Fruit fly (Drosophila melanogaster): ENCODE results near the gene ovo.
A peak's percentile ranks its signal among the peaks of the same experiment; 100 is the strongest.

The ovo gene

dm6 chrX:5027322-5027721, 20.8 kb upstream of the ovo start (continued):
- TF ChIP-seq Hr38 (GFP tag; optimal IDR thresholded peaks at IDR 0.05) = no peak
- TF ChIP-seq CG6792 (GFP tag; optimal IDR thresholded peaks at IDR 0.05) = no peak
- TF ChIP-seq dsx (GFP tag; optimal IDR thresholded peaks at IDR 0.05; ENCODE audit: poor library complexity, severe bottlenecking) = no peak
- no peak for TF ChIP-seq CG11294 (GFP tag; IDR thresholded peaks at IDR 0.05)
- peak; percentile 62 for TF ChIP-seq svp (GFP tag)
- TF ChIP-seq CG6854 (GFP tag; optimal IDR thresholded peaks at IDR 0.05) = no peak
- no peak for TF ChIP-seq CG31627 (GFP tag; optimal IDR thresholded peaks at IDR 0.05)

dm6 chrX:5030110-5030663, 17.9 kb upstream of the ovo start:
- TF ChIP-seq CG10669 (GFP tag; optimal IDR thresholded peaks at IDR 0.05) (no peak), CG3919 (GFP tag; optimal IDR thresholded peaks at IDR 0.05) (no peak), CG7368 (GFP tag; optimal IDR thresholded peaks at IDR 0.05) (no peak), Met (GFP tag; optimal IDR thresholded peaks at IDR 0.05) (peak; percentile 5), svp (GFP tag) (peak; percentile 29), esn (GFP tag; optimal IDR thresholded peaks at IDR 0.05) (peak; percentile 2), Blimp-1 (GFP tag; optimal IDR thresholded peaks at IDR 0.05) (peak; percentile 91), CG34406 (GFP tag; optimal IDR thresholded peaks at IDR 0.05) (peak; percentile 6)

dm6 chrX:5031297-5031696, 16.8 kb upstream of the ovo start:
- TF ChIP-seq fkh (GFP tag; optimal IDR thresholded peaks at IDR 0.05) (no peak), Ets96B (tag; optimal IDR thresholded peaks at IDR 0.05) (peak; percentile 14), CG3032 (tag; optimal IDR thresholded peaks at IDR 0.05) (no peak), Sox15 (GFP tag; optimal IDR thresholded peaks at IDR 0.05) (no peak), Eip93F (GFP tag; optimal IDR thresholded peaks at IDR 0.05) (no peak), cyc (GFP tag; optimal IDR thresholded peaks at IDR 0.05) (peak; percentile 28), CG34406 (GFP tag; optimal IDR thresholded peaks at IDR 0.05) (no peak), CG6854 (GFP tag; optimal IDR thresholded peaks at IDR 0.05) (no peak), Ets21C (GFP tag; optimal IDR thresholded peaks at IDR 0.05) (no peak), eg (GFP tag; IDR thresholded peaks at IDR 0.05) (peak; percentile 48; the same call in 1 of the 3 replicates), Lpt (GFP tag; optimal IDR thresholded peaks at IDR 0.05) (peak; percentile 6), CG6808 (GFP tag; optimal IDR thresholded peaks at IDR 0.05) (no peak), CG10631 (GFP tag; optimal IDR thresholded peaks at IDR 0.05) (peak; percentile 36), CG31627 (GFP tag; optimal IDR thresholded peaks at IDR 0.05) (peak; percentile 29), Met (GFP tag; optimal IDR thresholded peaks at IDR 0.05) (peak; percentile 35), esn (GFP tag; optimal IDR thresholded peaks at IDR 0.05) (peak; percentile 35), CG1621 (tag; optimal IDR thresholded peaks at IDR 0.05) (no peak), Hr39 (GFP tag; optimal IDR thresholded peaks at IDR 0.05) (peak; percentile 22), net (GFP tag; optimal IDR thresholded peaks at IDR 0.05) (peak; percentile 34), CG9139 (GFP tag; optimal IDR thresholded peaks at IDR 0.05) (no peak), fd59A (GFP tag; optimal IDR thresholded peaks at IDR 0.05) (no peak), ss (GFP tag; optimal IDR thresholded peaks at IDR 0.05) (no peak), Eip78C (GFP tag) (peak; percentile 63), acj6 (GFP tag; optimal IDR thresholded peaks at IDR 0.05) (peak; percentile 33), Hr4 (GFP tag; optimal IDR thresholded peaks at IDR 0.05) (peak; percentile 23), CG11294 (GFP tag; IDR thresholded peaks at IDR 0.05) (no peak), CG6792 (GFP tag; optimal IDR thresholded peaks at IDR 0.05) (no peak), dac (GFP tag; optimal IDR thresholded peaks at IDR 0.05) (no peak), CG8119 (GFP tag; IDR thresholded peaks at IDR 0.05) (peak; percentile 54; the same call in 2 of the 3 replicates), vri (GFP tag; optimal IDR thresholded peaks at IDR 0.05) (peak; percentile 4), Eip75B (GFP tag; optimal IDR thresholded peaks at IDR 0.05) (no peak), CG6163 (GFP tag; IDR thresholded peaks at IDR 0.05) (peak; percentile 46; the same call in 1 of the 3 replicates), CG4318 (GFP tag; optimal IDR thresholded peaks at IDR 0.05) (no peak), OdsH (GFP tag; optimal IDR thresholded peaks at IDR 0.05) (peak; percentile 29), CG6276 (GFP tag; optimal IDR thresholded peaks at IDR 0.05) (no peak), CG8632 (GFP tag; optimal IDR thresholded peaks at IDR 0.05) (no peak), CG15336 (GFP tag; IDR thresholded peaks at IDR 0.05) (peak; percentile 62), salr (GFP tag; optimal IDR thresholded peaks at IDR 0.05) (no peak), Hr38 (GFP tag; optimal IDR thresholded peaks at IDR 0.05) (no peak), topi (GFP tag; optimal IDR thresholded peaks at IDR 0.05) (peak; percentile 21), svp (GFP tag) (peak; percentile 65), CG3919 (GFP tag; optimal IDR thresholded peaks at IDR 0.05) (peak; percentile 29)

Data from whole organism, prepupa.